Fruit fly (Drosophila melanogaster): ENCODE results near the gene Gr64b.

DNA sequence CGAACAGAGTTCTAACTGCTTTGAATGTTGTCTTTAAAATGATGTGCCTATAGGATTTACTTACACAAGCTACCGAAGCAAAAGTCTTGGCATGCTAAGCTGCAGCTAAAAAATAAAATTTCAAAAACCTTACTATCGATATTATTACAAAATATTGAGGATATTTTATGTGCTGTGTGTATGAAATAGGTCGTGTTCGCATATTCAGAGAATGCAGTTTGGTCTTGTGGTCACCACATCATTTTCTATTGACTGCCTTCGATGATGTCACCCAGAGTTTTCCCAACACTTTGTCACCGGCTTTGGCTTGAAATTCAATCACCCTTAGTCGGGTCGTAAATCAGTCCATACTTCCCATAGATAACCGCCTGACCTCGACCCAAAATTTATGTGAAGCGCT, 19.2 kb downstream of the Gr64b start, which contains the start of gene Dpy-30L2:
- TF ChIP-seq h (optimal IDR thresholded peaks at IDR 0.05) (no peak), psq (optimal IDR thresholded peaks at IDR 0.05) (no peak), ttk (optimal IDR thresholded peaks at IDR 0.05) (no peak), Sin3A (optimal IDR thresholded peaks at IDR 0.05) (no peak)

All from Kc167 (cell line).